Worm (Caenorhabditis elegans): ENCODE measurements around the gene F29B9.11.
A peak's percentile ranks its signal among the peaks of the same experiment; 100 is the strongest.

F29B9.11 gene

ce11 chrIV:4660151-4661041 lies at the start of gene F29B9.11, which contains the start of gene jmjd-1.2:
TSS of gene F29B9.11 (minus strand) at chrIV:4660201.
TSS of gene jmjd-1.2 (plus strand) at chrIV:4660991.
- TF ChIP-seq lsy-2 (tag; optimal IDR thresholded peaks at IDR 0.05) = peak; percentile 68
- TF ChIP-seq pha-4 (tag; optimal IDR thresholded peaks at IDR 0.05) = peak; percentile 28
- peak; percentile 48 for TF ChIP-seq sem-2 (GFP tag; optimal IDR thresholded peaks at IDR 0.05)
- TF ChIP-seq unc-39 (tag; optimal IDR thresholded peaks at IDR 0.05) = no peak
- TF ChIP-seq bed-3 (GFP tag; optimal IDR thresholded peaks at IDR 0.05) = peak; percentile 47
- TF ChIP-seq nhr-237 (tag; optimal IDR thresholded peaks at IDR 0.05) = peak; percentile 89
- peak; percentile 30 for TF ChIP-seq unc-120 (tag; optimal IDR thresholded peaks at IDR 0.05; ENCODE audit: poor library complexity, severe bottlenecking)
- peak; percentile 34 for TF ChIP-seq ceh-39 (tag; optimal IDR thresholded peaks at IDR 0.05)
- TF ChIP-seq lin-32 (GFP tag; optimal IDR thresholded peaks at IDR 0.05) = peak; percentile 55
- no peak for TF ChIP-seq nhr-28 (tag; optimal IDR thresholded peaks at IDR 0.05)
- no peak for TF ChIP-seq nhr-2 (tag; optimal IDR thresholded peaks at IDR 0.05)
- TF ChIP-seq drap-1 (GFP tag; optimal IDR thresholded peaks at IDR 0.05) = peak; percentile 77
- TF ChIP-seq ceh-43 (GFP tag; optimal IDR thresholded peaks at IDR 0.05) = peak; percentile 5
- TF ChIP-seq mls-2 (tag; optimal IDR thresholded peaks at IDR 0.05) = peak; percentile 77
- TF ChIP-seq zip-8 (tag; optimal IDR thresholded peaks at IDR 0.05) = no peak
- no peak for TF ChIP-seq nhr-12 (tag; optimal IDR thresholded peaks at IDR 0.05)
- peak; percentile 80 for TF ChIP-seq sptf-1 (tag; optimal IDR thresholded peaks at IDR 0.05)
- no peak for TF ChIP-seq elt-1 (tag; optimal IDR thresholded peaks at IDR 0.05; ENCODE audit: borderline replicate concordance, insufficient read depth)
- TF ChIP-seq cnd-1 (tag; optimal IDR thresholded peaks at IDR 0.05) = peak; percentile 75
- TF ChIP-seq ham-2 (GFP tag; optimal IDR thresholded peaks at IDR 0.05) = peak; percentile 61
- TF ChIP-seq lin-13 (tag; optimal IDR thresholded peaks at IDR 0.05) = peak; percentile 75
- no peak for TF ChIP-seq unc-62 (GFP tag; optimal IDR thresholded peaks at IDR 0.05)
- TF ChIP-seq tbx-8 (GFP tag; optimal IDR thresholded peaks at IDR 0.05) = peak; percentile 57
- peak; percentile 70 for TF ChIP-seq ces-1 (GFP tag; optimal IDR thresholded peaks at IDR 0.05)
- no peak for TF ChIP-seq snpc-4 (tag; optimal IDR thresholded peaks at IDR 0.05)
- no peak for TF ChIP-seq blmp-1 (tag; optimal IDR thresholded peaks at IDR 0.05)
- peak; percentile 77 for TF ChIP-seq mep-1 (tag; optimal IDR thresholded peaks at IDR 0.05)
- TF ChIP-seq hlh-1 (tag; optimal IDR thresholded peaks at IDR 0.05) = peak; percentile 22
- no peak for TF ChIP-seq ztf-11 (tag; optimal IDR thresholded peaks at IDR 0.05)
- no peak for TF ChIP-seq mab-5 (tag; optimal IDR thresholded peaks at IDR 0.05)
- TF ChIP-seq elt-3 (tag; optimal IDR thresholded peaks at IDR 0.05) = no peak
- no peak for TF ChIP-seq nhr-76 (tag; optimal IDR thresholded peaks at IDR 0.05)
- no peak for TF ChIP-seq M03D4.4 (tag; optimal IDR thresholded peaks at IDR 0.05)
- TF ChIP-seq flh-1 (GFP tag; optimal IDR thresholded peaks at IDR 0.05) = no peak
- peak; percentile 60 for TF ChIP-seq ceh-83 (GFP tag; optimal IDR thresholded peaks at IDR 0.05)

DNA sequence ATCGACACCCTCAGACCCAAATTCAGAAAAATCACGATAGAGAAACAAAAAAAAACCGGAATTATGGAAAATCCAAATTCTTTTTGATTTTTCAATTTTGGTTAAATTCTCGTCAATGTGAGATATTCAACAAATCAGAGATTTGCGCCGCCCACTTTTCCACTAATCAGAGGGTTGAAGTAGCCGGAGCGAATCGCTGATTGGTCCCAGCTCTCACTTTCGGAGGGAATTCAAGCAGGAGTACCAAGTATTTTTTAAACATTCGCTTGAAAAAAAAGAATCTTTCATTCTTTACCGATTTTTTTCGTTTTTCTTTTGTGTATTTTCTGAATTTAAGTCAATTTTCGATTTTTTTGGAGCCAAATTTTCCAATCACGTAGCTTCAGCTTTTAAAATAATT lies 45.9 kb upstream of the F29B9.11 start:
- TF ChIP-seq snpc-4 (tag; optimal IDR thresholded peaks at IDR 0.05) (no peak), unc-120 (tag; optimal IDR thresholded peaks at IDR 0.05; ENCODE audit: poor library complexity, severe bottlenecking) (no peak), drap-1 (GFP tag; optimal IDR thresholded peaks at IDR 0.05) (no peak), M03D4.4 (tag; optimal IDR thresholded peaks at IDR 0.05) (no peak), bed-3 (GFP tag; optimal IDR thresholded peaks at IDR 0.05) (no peak), ceh-39 (tag; optimal IDR thresholded peaks at IDR 0.05) (no peak), elt-1 (tag; optimal IDR thresholded peaks at IDR 0.05; ENCODE audit: borderline replicate concordance, insufficient read depth) (no peak), mls-2 (tag; optimal IDR thresholded peaks at IDR 0.05) (no peak), flh-1 (GFP tag; optimal IDR thresholded peaks at IDR 0.05) (no peak), elt-3 (tag; optimal IDR thresholded peaks at IDR 0.05) (no peak), ces-1 (GFP tag; optimal IDR thresholded peaks at IDR 0.05) (no peak), nhr-237 (tag; optimal IDR thresholded peaks at IDR 0.05) (no peak), lin-13 (tag; optimal IDR thresholded peaks at IDR 0.05) (no peak), lin-32 (GFP tag; optimal IDR thresholded peaks at IDR 0.05) (no peak), unc-62 (GFP tag; optimal IDR thresholded peaks at IDR 0.05) (no peak), hlh-1 (tag; optimal IDR thresholded peaks at IDR 0.05) (no peak), sem-2 (GFP tag; optimal IDR thresholded peaks at IDR 0.05) (no peak), lsy-2 (tag; optimal IDR thresholded peaks at IDR 0.05) (no peak)

DNA sequence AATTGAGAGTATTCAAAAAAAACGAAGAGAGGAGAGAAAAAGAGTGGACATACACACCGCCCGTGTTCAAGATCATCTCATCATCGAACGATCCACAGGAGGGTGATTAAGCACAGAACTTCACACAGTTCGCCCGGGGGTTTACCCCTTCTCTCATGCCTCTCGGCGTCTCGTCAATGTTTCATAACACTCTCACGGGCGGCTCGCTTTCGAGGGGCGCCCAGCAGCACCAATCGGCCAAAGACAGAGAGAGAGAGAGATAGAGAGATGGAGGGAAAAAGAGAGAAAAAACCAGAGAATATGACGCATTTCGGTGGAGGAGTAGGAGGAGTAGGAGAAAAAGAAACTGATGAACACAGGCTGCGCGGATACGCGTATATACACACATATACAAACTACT lies 45.2 kb upstream of the F29B9.11 start:
- TF ChIP-seq mep-1 (tag; optimal IDR thresholded peaks at IDR 0.05) (no peak), mls-2 (tag; optimal IDR thresholded peaks at IDR 0.05) (peak; percentile 48), sptf-1 (tag; optimal IDR thresholded peaks at IDR 0.05) (peak; percentile 54), blmp-1 (tag; optimal IDR thresholded peaks at IDR 0.05) (no peak), ham-2 (GFP tag; optimal IDR thresholded peaks at IDR 0.05) (peak; percentile 34), elt-3 (tag; optimal IDR thresholded peaks at IDR 0.05) (no peak)
